Worm (Caenorhabditis elegans) whole organism, L3 larva: ENCODE data around the gene srxa-11.

Experiments used
- egl-5 ChIP-seq: fragments of 150-350 bp; optimal IDR thresholded peaks from 2 replicates; lab custom pipeline; 2017; ENCODE audit warnings: missing biosample characterization, missing genetic modification reagents, missing genetic modification characterization, inconsistent platforms
- elt-1 ChIP-seq: fragments of 150-350 bp; optimal IDR thresholded peaks from 2 replicates; lab custom pipeline; 2014; ENCODE audit warnings: missing biosample characterization, missing genetic modification characterization
- elt-3 ChIP-seq, 3 experiments: fragments of 150-350 bp in 1 of 3; sonication (generic microtip) in 2 of 3; optimal IDR thresholded peaks; 2 replicates in 2 of 3; 4 replicates in 1 of 3; lab custom pipeline; 2014 to 2017; ENCODE audit warnings: missing biosample characterization in 3 of 3, missing genetic modification characterization in 3 of 3
- mml-1 ChIP-seq: fragments of 150-350 bp; sonication (generic microtip); optimal IDR thresholded peaks from 3 replicates; lab custom pipeline; 2014; ENCODE audit warnings: missing biosample characterization, missing genetic modification characterization
- nhr-237 ChIP-seq: fragments of 150-350 bp; optimal IDR thresholded peaks from 2 replicates; lab custom pipeline; 2014; ENCODE audit warnings: missing biosample characterization, missing genetic modification characterization
- snpc-4 ChIP-seq: fragments of 150-350 bp; optimal IDR thresholded peaks from 2 replicates; lab custom pipeline; 2014; ENCODE audit warnings: missing biosample characterization, missing genetic modification characterization
- unc-62 ChIP-seq: fragments of 150-350 bp; sonication (generic microtip); optimal IDR thresholded peaks from 4 replicates; lab custom pipeline; 2014; ENCODE audit warnings: missing biosample characterization, missing genetic modification reagents, missing genetic modification characterization
- ztf-4 ChIP-seq: fragments of 150-350 bp; optimal IDR thresholded peaks from 2 replicates; lab custom pipeline; 2014; ENCODE audit warnings: missing biosample characterization, missing genetic modification characterization

DNA sequence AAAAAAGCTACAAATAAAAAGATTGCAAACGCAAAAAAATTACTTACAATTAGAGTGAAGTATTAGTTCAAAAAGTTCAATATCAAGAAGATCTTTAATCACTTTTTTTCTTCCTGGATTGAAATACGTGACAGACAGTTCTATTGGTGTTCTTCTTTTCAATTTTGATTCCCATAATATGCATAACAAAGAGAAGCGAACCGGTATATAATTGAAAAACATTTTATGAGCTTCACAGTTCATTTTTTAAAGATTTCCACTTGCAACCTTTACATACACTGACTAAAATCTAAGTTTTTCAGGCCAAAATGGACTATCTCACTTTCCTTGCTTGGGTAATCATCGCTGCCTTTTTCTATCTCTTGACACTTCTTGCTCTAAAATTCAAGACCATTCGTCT lies 47.4 kb upstream of the srxa-11 start, which contains the start of gene T22G5.1:
- TF ChIP-seq nhr-237 (tag; lab: Kevin White, UChicago) (no peak), unc-62 (GFP tag; lab: Kevin White, UChicago) (no peak), elt-3 (tag; optimal IDR thresholded peaks at IDR 0.05; lab: Kevin White, UChicago) (no peak), snpc-4 (tag; lab: Kevin White, UChicago) (no peak), mml-1 (no peak), elt-1 (no peak), egl-5 (no peak), ztf-4 (tag; lab: Kevin White, UChicago) (no peak)
